Fruit fly (Drosophila melanogaster) whole organism, wandering third instar larva: ENCODE measurements around the gene onecut.
A peak's percentile ranks its signal among the peaks of the same experiment; 100 is the strongest.

Source experiments
- CG32264 ChIP-seq: fragments of 200-800 bp; sonication (Bioruptor generic); optimal IDR thresholded peaks from 2 replicates; lab custom pipeline; 2016; ENCODE audit warnings: missing biosample characterization, missing genetic modification characterization
- CG9705 ChIP-seq: fragments of 200-800 bp; sonication (Bioruptor generic); optimal IDR thresholded peaks from 2 replicates; lab custom pipeline; 2018; ENCODE audit warnings: missing biosample characterization, mild to moderate bottlenecking, missing genetic modification characterization
- CrebA ChIP-seq: fragments of 200-800 bp; sonication (Bioruptor generic); optimal IDR thresholded peaks from 2 replicates; lab custom pipeline; 2016; ENCODE audit warnings: missing biosample characterization, mild to moderate bottlenecking, missing genetic modification characterization, borderline replicate concordance
- Dif ChIP-seq: fragments of 200-275, 200-300 bp; sonication (Bioruptor generic); optimal IDR thresholded peaks from 2 replicates; lab custom pipeline; 2018; ENCODE audit warnings: missing biosample characterization, missing genetic modification characterization; ENCODE audit not compliant: partially characterized antibody
- GATAd ChIP-seq: sonication (Bioruptor generic); optimal IDR thresholded peaks from 2 replicates; lab custom pipeline; 2016; ENCODE audit warnings: missing biosample characterization, missing genetic modification characterization
- Hr78 ChIP-seq: fragments of >200 bp; optimal IDR thresholded peaks from 2 replicates; lab custom pipeline; 2017; ENCODE audit warnings: missing biosample characterization, missing genetic modification characterization
- Hr83 ChIP-seq: fragments of 200-300 bp; sonication (Bioruptor generic); optimal IDR thresholded peaks from 2 replicates; lab custom pipeline; 2016; ENCODE audit warnings: missing biosample characterization, mild to moderate bottlenecking, missing genetic modification characterization, moderate library complexity; ENCODE audit not compliant: poor library complexity, severe bottlenecking
- Jra ChIP-seq: sonication (Bioruptor generic); optimal IDR thresholded peaks from 2 replicates; lab custom pipeline; 2016; ENCODE audit warnings: missing biosample characterization, missing genetic modification characterization
- Mio ChIP-seq: sonication (Bioruptor generic); optimal IDR thresholded peaks from 2 replicates; lab custom pipeline; 2016; ENCODE audit warnings: missing biosample characterization, missing genetic modification characterization
- OdsH ChIP-seq: fragments of 200-800 bp; sonication (Bioruptor generic); optimal IDR thresholded peaks from 2 replicates; lab custom pipeline; 2016; ENCODE audit warnings: missing biosample characterization, mild to moderate bottlenecking, missing genetic modification characterization
- Sp1 ChIP-seq: fragments of 200-800 bp; sonication (Bioruptor generic); optimal IDR thresholded peaks from 3 replicates; lab custom pipeline; 2019; ENCODE audit warnings: missing biosample characterization, mild to moderate bottlenecking, missing genetic modification characterization, moderate library complexity
- Vsx2 ChIP-seq: fragments of 200-300, 225-300 bp; sonication (Bioruptor generic); optimal IDR thresholded peaks from 2 replicates; lab custom pipeline; 2018; ENCODE audit warnings: missing biosample characterization, missing genetic modification characterization; ENCODE audit not compliant: partially characterized antibody
- brk ChIP-seq: fragments of 200-800 bp; sonication (Bioruptor generic); optimal IDR thresholded peaks from 2 replicates; lab custom pipeline; 2016; ENCODE audit warnings: missing biosample characterization, mild to moderate bottlenecking, missing genetic modification characterization
- dl ChIP-seq, 2 experiments: fragments of 175-275, 200-275 bp in 1 of 2; fragments of 200-275 bp in 1 of 2; sonication (Bioruptor generic); optimal IDR thresholded peaks; lab custom pipeline; 2018; ENCODE audit warnings: mild to moderate bottlenecking in 2 of 2, missing biosample characterization in 2 of 2, missing genetic modification characterization in 2 of 2, moderate library complexity in 2 of 2; ENCODE audit not compliant: partially characterized antibody in 2 of 2, insufficient read depth in 1 of 2
- dsf ChIP-seq: sonication (Bioruptor generic); optimal IDR thresholded peaks from 2 replicates; lab custom pipeline; 2016; ENCODE audit warnings: missing biosample characterization, missing genetic modification characterization, borderline replicate concordance
- ey ChIP-seq: fragments of 200-800 bp; sonication (Bioruptor generic); optimal IDR thresholded peaks from 2 replicates; lab custom pipeline; 2016; ENCODE audit warnings: missing biosample characterization, missing genetic modification characterization
- foxo ChIP-seq, 2 experiments: fragments of 200-800 bp; sonication (Bioruptor generic); optimal IDR thresholded peaks; 2 replicates in 1 of 2; 3 replicates in 1 of 2; lab custom pipeline; 2016 to 2017; ENCODE audit warnings: missing biosample characterization in 2 of 2, missing genetic modification characterization in 2 of 2
- fru ChIP-seq: fragments of 200-800 bp; sonication (Bioruptor generic); optimal IDR thresholded peaks from 3 replicates; lab custom pipeline; 2016; ENCODE audit warnings: missing biosample characterization, mild to moderate bottlenecking, missing genetic modification characterization
- h ChIP-seq: fragments of 200-800 bp; sonication (Bioruptor generic); optimal IDR thresholded peaks from 3 replicates; lab custom pipeline; 2016; ENCODE audit warnings: missing biosample characterization, mild to moderate bottlenecking, missing genetic modification characterization
- jim ChIP-seq: fragments of 175-275, 200-325 bp; sonication (Bioruptor generic); optimal IDR thresholded peaks from 2 replicates; lab custom pipeline; 2016; ENCODE audit warnings: missing biosample characterization, mild to moderate bottlenecking, missing genetic modification characterization
- lola ChIP-seq: fragments of >200 bp; optimal IDR thresholded peaks from 2 replicates; lab custom pipeline; 2017; ENCODE audit warnings: missing biosample characterization, missing genetic modification characterization
- pan ChIP-seq: fragments of >200 bp; optimal IDR thresholded peaks from 2 replicates; lab custom pipeline; 2017
- psq ChIP-seq: fragments of 200-800 bp; sonication (Bioruptor generic); optimal IDR thresholded peaks from 3 replicates; lab custom pipeline; 2017; ENCODE audit warnings: missing biosample characterization, mild to moderate bottlenecking, missing genetic modification characterization, moderate library complexity
- rgr ChIP-seq: fragments of 200-800 bp; sonication (Bioruptor generic); optimal IDR thresholded peaks from 3 replicates; lab custom pipeline; 2016; ENCODE audit warnings: missing biosample characterization, mild to moderate bottlenecking, missing genetic modification characterization
- sv ChIP-seq: fragments of 200-800 bp; sonication (Bioruptor generic); optimal IDR thresholded peaks from 3 replicates; lab custom pipeline; 2016; ENCODE audit warnings: missing biosample characterization, missing genetic modification characterization
- usp ChIP-seq: fragments of >200 bp; optimal IDR thresholded peaks from 2 replicates; lab custom pipeline; 2017; ENCODE audit warnings: missing biosample characterization, missing genetic modification characterization

Gene onecut

DNA sequence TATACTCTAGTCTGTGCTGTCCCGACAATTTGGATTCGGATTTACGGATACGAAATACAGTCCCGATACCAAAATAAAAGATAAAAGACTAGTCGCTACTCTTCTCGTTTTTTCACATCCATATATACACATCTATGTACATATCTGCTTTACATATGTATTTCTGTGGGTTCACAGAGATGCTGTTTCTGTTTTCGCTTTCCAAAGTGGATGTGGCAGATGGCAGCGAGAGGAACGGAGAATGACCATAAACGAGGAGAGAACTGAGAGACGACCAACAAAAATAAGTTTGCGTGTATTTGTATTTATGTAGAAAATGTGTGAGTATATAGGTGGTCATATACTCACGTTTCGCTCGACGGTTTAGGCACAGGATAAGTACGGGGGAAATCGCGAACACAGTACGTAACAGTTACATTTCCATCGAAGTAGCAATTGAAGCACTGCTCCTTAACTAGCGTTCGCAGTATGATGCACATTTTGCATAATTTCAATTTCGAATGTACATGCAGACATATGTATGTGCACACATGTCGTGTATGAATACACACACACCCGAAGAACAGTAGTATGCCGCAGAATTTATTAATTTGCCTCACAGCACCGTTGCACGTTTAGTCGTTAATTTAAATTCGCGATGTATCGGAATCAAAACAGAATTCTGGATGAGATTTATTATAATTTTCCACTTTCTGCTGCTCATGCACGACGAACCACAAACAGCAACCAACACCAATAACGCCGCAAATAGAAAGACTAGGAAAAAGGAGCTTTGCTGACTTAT lies 50.2 kb downstream of the onecut start, which contains the start of gene Tdg:
Gene Tdg (minus strand): TSS at position 760 of the 784 bp plus-strand sequence.
- TF ChIP-seq Dif (GFP tag; lab: Kevin White, UChicago) = peak; percentile 58
- no peak for TF ChIP-seq GATAd
- TF ChIP-seq ey (GFP tag; lab: Kevin White, UChicago) = peak; percentile 2
- peak; percentile 29 for TF ChIP-seq psq (GFP tag; lab: Kevin White, UChicago)
- TF ChIP-seq brk (GFP tag; lab: Kevin White, UChicago) = peak; percentile 19
- peak; percentile 30 for TF ChIP-seq Hr83
- peak; percentile 42 for TF ChIP-seq CrebA (GFP tag; lab: Kevin White, UChicago)
- TF ChIP-seq h (GFP tag; lab: Kevin White, UChicago) = no peak
- peak; percentile 33 to 53 for TF ChIP-seq dl (GFP tag; optimal IDR thresholded peaks at IDR 0.05; lab: Kevin White, UChicago; ENCODE audit: insufficient read depth in 1 of 2, partially characterized antibody in 2 of 2)
- TF ChIP-seq rgr = peak; percentile 38
- TF ChIP-seq CG32264 (GFP tag; lab: Kevin White, UChicago) = no peak
- TF ChIP-seq Vsx2 = no peak

DNA sequence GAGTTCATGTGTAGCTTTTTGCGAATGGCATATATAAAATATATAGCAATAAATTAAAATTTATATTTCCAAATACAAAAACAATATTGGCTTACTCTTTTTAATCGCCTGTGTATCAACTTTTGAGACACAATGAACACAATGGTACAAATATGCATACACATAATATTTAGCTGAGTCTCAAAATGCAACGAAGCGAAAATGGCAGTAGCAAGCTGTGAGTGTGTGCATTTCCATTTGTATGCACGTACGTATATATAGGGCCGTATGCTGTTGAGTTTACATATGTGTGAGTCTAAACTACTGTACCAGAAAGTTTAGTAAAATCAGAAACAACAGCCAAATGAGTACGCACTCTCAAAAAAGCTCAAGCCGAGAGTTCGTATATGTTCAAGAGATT lies 52.7 kb downstream of the onecut start:
- no peak for TF ChIP-seq Hr78 (GFP tag; lab: Kevin White, UChicago)
- no peak for TF ChIP-seq OdsH (GFP tag; lab: Kevin White, UChicago)
- TF ChIP-seq dsf (GFP tag; lab: Kevin White, UChicago) = no peak
- no peak for TF ChIP-seq Mio (GFP tag; lab: Kevin White, UChicago)
- no peak for TF ChIP-seq foxo (GFP tag; optimal IDR thresholded peaks at IDR 0.05; lab: Kevin White, UChicago)
- TF ChIP-seq usp = no peak
- TF ChIP-seq Sp1 (GFP tag; lab: Kevin White, UChicago) = no peak
- TF ChIP-seq ey (GFP tag; lab: Kevin White, UChicago) = no peak
- TF ChIP-seq CG9705 (GFP tag; lab: Kevin White, UChicago) = no peak
- TF ChIP-seq CrebA (GFP tag; lab: Kevin White, UChicago) = no peak
- no peak for TF ChIP-seq Vsx2
- TF ChIP-seq brk (GFP tag; lab: Kevin White, UChicago) = no peak
- TF ChIP-seq pan (lab: Kevin White, UChicago) = no peak
- no peak for TF ChIP-seq psq (GFP tag; lab: Kevin White, UChicago)
- TF ChIP-seq fru (GFP tag; lab: Kevin White, UChicago) = no peak
- TF ChIP-seq Jra (GFP tag; lab: Kevin White, UChicago) = no peak
- TF ChIP-seq lola (GFP tag; lab: Kevin White, UChicago) = no peak
- TF ChIP-seq jim (GFP tag; lab: Kevin White, UChicago) = no peak
- no peak for TF ChIP-seq sv
